Worm (Caenorhabditis elegans): Measurements from ENCODE around the gene C06E1.9.

- TF ChIP-seq nfya-1 (tag; optimal IDR thresholded peaks at IDR 0.05; ENCODE audit: borderline replicate concordance, insufficient read depth) = no peak
- TF ChIP-seq B0261.1 (tag; optimal IDR thresholded peaks at IDR 0.05) = no peak
These were observed 39.3 kb downstream of the C06E1.9 start for ce11 chrIII:8570289-8570688.
